Worm (Caenorhabditis elegans) whole organism, mixed stage, embryonic: ENCODE results near the gene fbxc-48.
A peak's percentile ranks its signal among the peaks of the same experiment; 100 is the strongest.

Experiments used
- blmp-1 ChIP-seq: fragments of 150-350 bp; optimal IDR thresholded peaks from 2 replicates; lab custom pipeline; 2014; ENCODE audit warnings: missing biosample characterization, missing genetic modification characterization
- ceh-39 ChIP-seq: fragments of 150-350 bp; optimal IDR thresholded peaks from 2 replicates; lab custom pipeline; 2014; ENCODE audit warnings: missing biosample characterization, missing genetic modification characterization
- ceh-43 ChIP-seq: fragments of 200-800 bp; sonication (Bioruptor generic); optimal IDR thresholded peaks from 2 replicates; lab custom pipeline; 2018; ENCODE audit warnings: mild to moderate bottlenecking, missing genetic modification characterization, moderate library complexity, missing compliant biosample characterization
- ceh-83 ChIP-seq: fragments of 200-800 bp; sonication (Bioruptor generic); optimal IDR thresholded peaks from 2 replicates; lab custom pipeline; 2018; ENCODE audit warnings: mild to moderate bottlenecking, missing genetic modification characterization, missing compliant biosample characterization
- ces-1 ChIP-seq: fragments of 150-350 bp; optimal IDR thresholded peaks from 2 replicates; lab custom pipeline; 2014; ENCODE audit warnings: missing biosample characterization, missing genetic modification reagents, missing genetic modification characterization
- cnd-1 ChIP-seq: fragments of 200-800 bp; sonication (Bioruptor generic); optimal IDR thresholded peaks from 2 replicates; lab custom pipeline; 2018; ENCODE audit warnings: mild to moderate bottlenecking, missing genetic modification characterization, missing compliant biosample characterization
- drap-1 ChIP-seq: fragments of 200-800 bp; sonication (Bioruptor generic); optimal IDR thresholded peaks from 3 replicates; lab custom pipeline; 2018; ENCODE audit warnings: mild to moderate bottlenecking, missing genetic modification characterization, missing compliant biosample characterization
- elt-1 ChIP-seq: sonication (generic microtip); optimal IDR thresholded peaks from 2 replicates; lab custom pipeline; 2017; ENCODE audit warnings: missing genetic modification characterization, mild to moderate bottlenecking, missing compliant biosample characterization, antibody characterized with exemption, moderate library complexity, borderline replicate concordance; ENCODE audit not compliant: insufficient read depth
- elt-3 ChIP-seq: fragments of 150-350 bp; optimal IDR thresholded peaks from 2 replicates; lab custom pipeline; 2014; ENCODE audit warnings: missing biosample characterization, missing genetic modification characterization
- ham-2 ChIP-seq: fragments of 200-800 bp; sonication (Bioruptor generic); optimal IDR thresholded peaks from 2 replicates; lab custom pipeline; 2018; ENCODE audit warnings: mild to moderate bottlenecking, missing genetic modification characterization, missing compliant biosample characterization
- hlh-1 ChIP-seq: fragments of 150-350 bp; optimal IDR thresholded peaks from 2 replicates; lab custom pipeline; 2014; ENCODE audit warnings: missing biosample characterization, missing genetic modification reagents, missing genetic modification characterization
- lin-13 ChIP-seq: fragments of 150-350 bp; optimal IDR thresholded peaks from 2 replicates; lab custom pipeline; 2014; ENCODE audit warnings: missing biosample characterization, missing genetic modification characterization
- lin-32 ChIP-seq: fragments of 200-800 bp; sonication (Bioruptor generic); optimal IDR thresholded peaks from 2 replicates; lab custom pipeline; 2018; ENCODE audit warnings: mild to moderate bottlenecking, missing genetic modification characterization, missing compliant biosample characterization
- lsy-2 ChIP-seq: fragments of 150-350 bp; optimal IDR thresholded peaks from 2 replicates; lab custom pipeline; 2014; ENCODE audit warnings: missing biosample characterization, missing genetic modification characterization
- mep-1 ChIP-seq: fragments of 150-350 bp; optimal IDR thresholded peaks from 2 replicates; lab custom pipeline; 2017; ENCODE audit warnings: missing biosample characterization, missing genetic modification reagents, missing genetic modification characterization, inconsistent platforms
- nhr-12 ChIP-seq: fragments of 150-350 bp; optimal IDR thresholded peaks from 2 replicates; lab custom pipeline; 2014; ENCODE audit warnings: missing biosample characterization, missing genetic modification characterization
- nhr-2 ChIP-seq: fragments of 150-350 bp; optimal IDR thresholded peaks from 2 replicates; lab custom pipeline; 2014; ENCODE audit warnings: missing biosample characterization, missing genetic modification characterization
- nhr-237 ChIP-seq: fragments of 150-350 bp; optimal IDR thresholded peaks from 2 replicates; lab custom pipeline; 2014; ENCODE audit warnings: missing biosample characterization, missing genetic modification characterization
- nhr-28 ChIP-seq: fragments of 150-350 bp; optimal IDR thresholded peaks from 2 replicates; lab custom pipeline; 2014; ENCODE audit warnings: missing biosample characterization, missing genetic modification characterization
- nhr-76 ChIP-seq: sonication (generic microtip); optimal IDR thresholded peaks from 2 replicates; lab custom pipeline; 2017; ENCODE audit warnings: missing biosample characterization, missing genetic modification characterization
- sem-2 ChIP-seq: fragments of 200-800 bp; sonication (Bioruptor generic); optimal IDR thresholded peaks from 2 replicates; lab custom pipeline; 2018; ENCODE audit warnings: mild to moderate bottlenecking, missing genetic modification characterization, missing compliant biosample characterization
- snpc-4 ChIP-seq: fragments of 150-350 bp; optimal IDR thresholded peaks from 2 replicates; lab custom pipeline; 2014; ENCODE audit warnings: missing biosample characterization, missing genetic modification characterization
- sptf-1 ChIP-seq: sonication (generic microtip); optimal IDR thresholded peaks from 2 replicates; lab custom pipeline; 2017; ENCODE audit warnings: mild to moderate bottlenecking, missing genetic modification characterization, moderate library complexity, missing compliant biosample characterization
- unc-62 ChIP-seq: fragments of 150-350 bp; optimal IDR thresholded peaks from 2 replicates; lab custom pipeline; 2014; ENCODE audit warnings: missing biosample characterization, missing genetic modification reagents, missing genetic modification characterization
- zip-8 ChIP-seq: fragments of 150-350 bp; optimal IDR thresholded peaks from 2 replicates; lab custom pipeline; 2014; ENCODE audit warnings: missing biosample characterization, missing genetic modification characterization
- ztf-11 ChIP-seq: fragments of 150-350 bp; optimal IDR thresholded peaks from 2 replicates; lab custom pipeline; 2014; ENCODE audit warnings: missing biosample characterization, missing genetic modification characterization

Gene fbxc-48

ce11 chrII:773830-774229 lies 33.1 kb upstream of the fbxc-48 start:
- TF ChIP-seq lin-13 (tag; lab: Kevin White, UChicago) = no peak
- TF ChIP-seq ces-1 (GFP tag; lab: Kevin White, UChicago) = peak; percentile 9
- TF ChIP-seq, all 35 proteins: peak for 1

DNA sequence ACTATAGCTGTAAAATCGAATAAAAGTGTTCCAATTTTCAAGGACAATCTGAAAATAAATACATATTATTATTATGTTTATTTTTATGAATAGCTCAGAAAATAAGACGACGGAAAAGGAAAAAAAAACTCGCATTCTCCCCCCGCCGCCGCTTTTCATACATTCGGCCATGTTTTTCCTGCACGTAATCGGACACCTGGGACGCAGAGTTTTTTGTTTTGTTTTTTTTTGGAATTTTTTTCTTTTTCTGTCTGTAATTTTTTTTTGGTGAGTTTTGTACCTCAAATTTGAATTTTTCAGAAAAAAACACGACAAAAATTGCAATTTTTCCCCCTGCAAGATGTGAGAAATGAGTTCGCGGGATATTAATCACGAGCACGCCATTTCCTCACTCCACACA lies 29.5 kb upstream of the fbxc-48 start, which contains the start of gene C08G5.6:
TSS of gene C08G5.6 (plus strand) at position 301 of the 400 bp plus-strand sequence.
- TF ChIP-seq sem-2 (GFP tag; lab: Kevin White, UChicago) = no peak
- TF ChIP-seq nhr-12 (tag; lab: Kevin White, UChicago) = no peak
- no peak for TF ChIP-seq blmp-1
- no peak for TF ChIP-seq sptf-1 (tag; lab: Kevin White, UChicago)
- TF ChIP-seq mep-1 (tag; lab: Kevin White, UChicago) = no peak
- TF ChIP-seq nhr-2 (tag; lab: Kevin White, UChicago) = no peak
- TF ChIP-seq lsy-2 (tag; lab: Kevin White, UChicago) = no peak
- no peak for TF ChIP-seq unc-62 (GFP tag; lab: Kevin White, UChicago)
- TF ChIP-seq lin-13 (tag; lab: Kevin White, UChicago) = no peak
- no peak for TF ChIP-seq ces-1 (GFP tag; lab: Kevin White, UChicago)
- TF ChIP-seq nhr-237 = no peak
- no peak for TF ChIP-seq cnd-1 (tag; lab: Kevin White, UChicago)

- no peak for TF ChIP-seq unc-62 (GFP tag; lab: Kevin White, UChicago)
- TF ChIP-seq ces-1 (GFP tag; lab: Kevin White, UChicago) = no peak
- TF ChIP-seq ham-2 = no peak
- TF ChIP-seq ceh-83 (GFP tag; lab: Kevin White, UChicago) = no peak
- no peak for TF ChIP-seq ceh-39 (tag; lab: Kevin White, UChicago)
These were observed 28.5 kb upstream of the fbxc-48 start for ce11 chrII:769250-769649.

DNA sequence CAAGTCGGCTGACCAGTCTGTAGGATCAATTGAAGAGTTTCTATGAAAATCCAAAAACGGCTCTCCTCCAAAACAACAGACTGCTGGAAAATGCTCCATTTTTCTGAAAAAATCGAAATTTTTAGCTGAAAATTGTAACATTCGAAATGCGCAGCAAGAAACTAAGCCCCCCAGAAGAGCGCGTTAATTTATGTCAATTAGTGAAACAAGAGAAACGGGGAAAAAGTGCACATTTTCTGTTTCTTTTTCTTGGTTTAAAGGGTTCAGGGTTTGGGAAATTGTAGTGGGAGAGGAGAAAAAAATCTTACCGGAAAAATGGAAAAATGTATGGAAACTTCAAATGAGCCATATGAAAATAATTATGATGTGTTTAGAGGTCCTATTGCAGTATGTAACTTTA lies 24.5 kb upstream of the fbxc-48 start, which contains the start of gene C08G5.7:
TSS of gene C08G5.7 (minus strand) at position 101 of the 400 bp plus-strand sequence.
- TF ChIP-seq ces-1 (GFP tag; lab: Kevin White, UChicago) (peak; percentile 20), ceh-43 (GFP tag; lab: Kevin White, UChicago) (no peak)

- TF ChIP-seq cnd-1 (tag; lab: Kevin White, UChicago) (no peak), ztf-11 (no peak), elt-3 (tag; lab: Kevin White, UChicago) (no peak), nhr-2 (tag; lab: Kevin White, UChicago) (no peak), ham-2 (no peak), nhr-12 (tag; lab: Kevin White, UChicago) (no peak), sem-2 (GFP tag; lab: Kevin White, UChicago) (no peak)
These were observed 23.7 kb upstream of the fbxc-48 start for ce11 chrII:764385-764784.

ce11 chrII:762942-763341 lies 22.2 kb upstream of the fbxc-48 start:
- no peak for TF ChIP-seq hlh-1 (tag; lab: Kevin White, UChicago)
- TF ChIP-seq zip-8 (tag; lab: Kevin White, UChicago) = no peak
- no peak for TF ChIP-seq nhr-237
- no peak for TF ChIP-seq ztf-11
- TF ChIP-seq drap-1 (GFP tag; lab: Kevin White, UChicago) = no peak
- TF ChIP-seq nhr-2 (tag; lab: Kevin White, UChicago) = no peak
- TF ChIP-seq unc-62 (GFP tag; lab: Kevin White, UChicago) = no peak
- no peak for TF ChIP-seq elt-1 (tag; lab: Kevin White, UChicago)
- no peak for TF ChIP-seq nhr-76
- no peak for TF ChIP-seq lsy-2 (tag; lab: Kevin White, UChicago)
- no peak for TF ChIP-seq lin-32 (GFP tag; lab: Kevin White, UChicago)
- no peak for TF ChIP-seq nhr-28 (tag; lab: Kevin White, UChicago)
- TF ChIP-seq ces-1 (GFP tag; lab: Kevin White, UChicago) = no peak
- TF ChIP-seq snpc-4 (tag; lab: Kevin White, UChicago) = no peak
- TF ChIP-seq ceh-43 (GFP tag; lab: Kevin White, UChicago) = no peak

ce11 chrII:760276-760675 lies 19.6 kb upstream of the fbxc-48 start:
- TF ChIP-seq cnd-1 (tag; lab: Kevin White, UChicago) = no peak
